Worm (Caenorhabditis elegans) whole organism, L4 larva: Measurements from ENCODE around the gene glb-21.
"Not testable (repeated sequence)": the region's sequence is repeated elsewhere in the genome, so short reads cannot be mapped to it uniquely, and the experiment has no call there.

Experiments
- F37D6.2 ChIP-seq: sonication (generic microtip); optimal IDR thresholded peaks from 2 replicates; lab custom pipeline; 2016; ENCODE audit warnings: mild to moderate bottlenecking, missing genetic modification characterization, missing compliant biosample characterization
- Y5F2A.4 ChIP-seq: fragments of 200-800 bp; sonication (Bioruptor generic); optimal IDR thresholded peaks from 2 replicates; lab custom pipeline; 2018; ENCODE audit warnings: mild to moderate bottlenecking, missing genetic modification characterization, missing compliant biosample characterization
- ZK337.2 ChIP-seq: fragments of 200-800 bp; sonication (Bioruptor generic); IDR thresholded peaks from 2 replicates; pipeline ENCODE4 v1.3.6; 2022; ENCODE audit warnings: missing genetic modification reagents, missing genetic modification characterization, missing compliant biosample characterization
- ZK546.5 ChIP-seq, 2 experiments: sonication (generic microtip); optimal IDR thresholded peaks; 2 replicates each; lab custom pipeline; 2017; ENCODE audit warnings: missing biosample characterization in 2 of 2, missing genetic modification characterization in 2 of 2
- ama-1 ChIP-seq: fragments of 150-350 bp; optimal IDR thresholded peaks from 2 replicates; lab custom pipeline; 2014; ENCODE audit warnings: inconsistent platforms, mixed read lengths
- attf-4 ChIP-seq: sonication (generic microtip); optimal IDR thresholded peaks from 3 replicates; lab custom pipeline; 2017; ENCODE audit warnings: missing biosample characterization, missing genetic modification characterization
- ceh-62 ChIP-seq: sonication (generic microtip); optimal IDR thresholded peaks from 2 replicates; lab custom pipeline; 2017; ENCODE audit warnings: missing biosample characterization, missing genetic modification characterization
- daf-12 ChIP-seq: fragments of 150-350 bp; optimal IDR thresholded peaks from 2 replicates; lab custom pipeline; 2014; ENCODE audit warnings: missing biosample characterization, missing genetic modification reagents, missing genetic modification characterization
- daf-16 ChIP-seq, 3 experiments: sonication (generic microtip); optimal IDR thresholded peaks; 2 replicates each; lab custom pipeline; 2016 to 2017; ENCODE audit warnings: missing genetic modification characterization in 3 of 3, missing genetic modification reagents in 3 of 3, mild to moderate bottlenecking in 2 of 3, missing compliant biosample characterization in 2 of 3, missing biosample characterization in 1 of 3, moderate library complexity in 1 of 3
- dpl-1 ChIP-seq: fragments of 150-350 bp; optimal IDR thresholded peaks from 2 replicates; lab custom pipeline; 2014; ENCODE audit warnings: missing biosample characterization, missing genetic modification reagents, missing genetic modification characterization
- egl-27 ChIP-seq: sonication (generic microtip); optimal IDR thresholded peaks from 3 replicates; lab custom pipeline; 2017; ENCODE audit warnings: missing biosample characterization, missing genetic modification reagents, missing genetic modification characterization
- fkh-10 ChIP-seq: fragments of 150-350 bp; optimal IDR thresholded peaks from 2 replicates; lab custom pipeline; 2014; ENCODE audit warnings: missing biosample characterization, missing genetic modification reagents, missing genetic modification characterization
- fos-1 ChIP-seq: fragments of 150-350 bp; optimal IDR thresholded peaks from 2 replicates; lab custom pipeline; 2014; ENCODE audit warnings: missing biosample characterization, missing genetic modification characterization
- hmg-1.1 ChIP-seq: fragments of 200-800 bp; sonication (Bioruptor generic); IDR thresholded peaks from 2 replicates; pipeline ENCODE4 v1.3.6; 2022; ENCODE audit warnings: missing genetic modification reagents, missing genetic modification characterization, missing compliant biosample characterization
- lin-1 ChIP-seq: fragments of 200-800 bp; sonication (Bioruptor generic); IDR thresholded peaks from 2 replicates; pipeline ENCODE4 v1.3.6; 2022; ENCODE audit warnings: missing genetic modification reagents, missing genetic modification characterization, missing compliant biosample characterization
- lin-15B ChIP-seq: fragments of 150-350 bp; sonication (generic microtip); optimal IDR thresholded peaks from 3 replicates; lab custom pipeline; 2014; ENCODE audit warnings: missing biosample characterization, missing genetic modification characterization
- lin-38 ChIP-seq: fragments of 200-800 bp; sonication (Bioruptor generic); IDR thresholded peaks from 2 replicates; pipeline ENCODE4 v1.3.6; 2022; ENCODE audit warnings: missing genetic modification reagents, missing genetic modification characterization, missing compliant biosample characterization
- lsy-2 ChIP-seq, 2 experiments: fragments of 150-350 bp in 1 of 2; sonication (generic microtip) in 1 of 2; optimal IDR thresholded peaks; 2 replicates each; lab custom pipeline; 2014 to 2017; ENCODE audit warnings: missing biosample characterization in 2 of 2, missing genetic modification characterization in 2 of 2
- madf-9 ChIP-seq: fragments of 200-800 bp; sonication (Bioruptor generic); conservative IDR thresholded peaks from 2 replicates; pipeline ENCODE4 v1.3.6; 2022; ENCODE audit warnings: missing genetic modification reagents, missing genetic modification characterization, missing compliant biosample characterization
- mdl-1 ChIP-seq, 2 experiments: fragments of 150-350 bp in 1 of 2; sonication (generic microtip) in 1 of 2; optimal IDR thresholded peaks; 2 replicates each; lab custom pipeline; 2014 to 2017; ENCODE audit warnings: missing biosample characterization in 2 of 2, missing genetic modification characterization in 2 of 2
- nhr-102 ChIP-seq: sonication (generic microtip); optimal IDR thresholded peaks from 2 replicates; lab custom pipeline; 2016; ENCODE audit warnings: mild to moderate bottlenecking, missing genetic modification characterization, moderate library complexity, missing compliant biosample characterization
- nhr-111 ChIP-seq: fragments of 200-800 bp; sonication (Bioruptor generic); optimal IDR thresholded peaks from 2 replicates; lab custom pipeline; 2018; ENCODE audit warnings: mild to moderate bottlenecking, missing genetic modification characterization, missing compliant biosample characterization
- nhr-28 ChIP-seq: fragments of 150-350 bp; optimal IDR thresholded peaks from 2 replicates; lab custom pipeline; 2014; ENCODE audit warnings: missing biosample characterization, missing genetic modification characterization
- nhr-41 ChIP-seq: fragments of 200-800 bp; sonication (Bioruptor generic); IDR thresholded peaks from 2 replicates; pipeline ENCODE4 v1.3.6; 2022; ENCODE audit warnings: missing genetic modification reagents, missing genetic modification characterization, missing compliant biosample characterization
- nhr-42 ChIP-seq: fragments of 200-800 bp; sonication (Bioruptor generic); IDR thresholded peaks from 2 replicates; pipeline ENCODE4 v1.3.6; 2022; ENCODE audit warnings: missing genetic modification characterization, missing compliant biosample characterization
- nhr-77 ChIP-seq: fragments of 150-350 bp; optimal IDR thresholded peaks from 2 replicates; lab custom pipeline; 2014; ENCODE audit warnings: missing biosample characterization, missing genetic modification characterization
- php-3 ChIP-seq: fragments of 200-800 bp; sonication (Bioruptor generic); IDR thresholded peaks from 2 replicates; pipeline ENCODE4 v1.3.6; 2022; ENCODE audit warnings: missing genetic modification reagents, missing genetic modification characterization, missing compliant biosample characterization
- saeg-2 ChIP-seq: fragments of 200-800 bp; sonication (Bioruptor generic); IDR thresholded peaks from 2 replicates; pipeline ENCODE4 v1.3.6; 2022; ENCODE audit warnings: missing genetic modification reagents, missing genetic modification characterization, missing compliant biosample characterization
- sdz-12 ChIP-seq: fragments of 200-800 bp; sonication (Bioruptor generic); optimal IDR thresholded peaks from 2 replicates; lab custom pipeline; 2018; ENCODE audit warnings: mild to moderate bottlenecking, missing genetic modification characterization, missing compliant biosample characterization
- skn-1 ChIP-seq: fragments of 150-350 bp; optimal IDR thresholded peaks from 2 replicates; lab custom pipeline; 2014; ENCODE audit warnings: missing biosample characterization, missing genetic modification characterization
- tag-97 ChIP-seq: fragments of 200-800 bp; sonication (Bioruptor generic); IDR thresholded peaks from 2 replicates; pipeline ENCODE4 v1.3.6; 2022; ENCODE audit warnings: missing genetic modification characterization, missing compliant biosample characterization
- tra-1 ChIP-seq: fragments of 200-800 bp; sonication (Bioruptor generic); IDR thresholded peaks from 2 replicates; pipeline ENCODE4 v1.3.6; 2022; ENCODE audit warnings: missing genetic modification reagents, missing genetic modification characterization, missing compliant biosample characterization
- unc-62 ChIP-seq, 3 experiments: fragments of 150-350 bp in 1 of 3; sonication (generic microtip); optimal IDR thresholded peaks in 2 of 3; peaks in 1 of 3; 1 replicate in 1 of 3; 2 replicates in 2 of 3; lab custom pipeline; 2014 to 2017; ENCODE audit warnings: missing biosample characterization in 3 of 3, missing genetic modification characterization in 3 of 3, missing genetic modification reagents in 3 of 3, missing genotype in 1 of 3
- vab-7 ChIP-seq: fragments of 200-800 bp; sonication (Bioruptor generic); IDR thresholded peaks from 2 replicates; pipeline ENCODE4 v1.3.6; 2022; ENCODE audit warnings: missing genetic modification reagents, missing genetic modification characterization, missing compliant biosample characterization
- zag-1 ChIP-seq: fragments of 150-350 bp; optimal IDR thresholded peaks from 2 replicates; lab custom pipeline; 2014; ENCODE audit warnings: missing biosample characterization, missing genetic modification characterization
- zip-11 ChIP-seq: fragments of 200-800 bp; sonication (Bioruptor generic); IDR thresholded peaks from 2 replicates; pipeline ENCODE4 v1.3.6; 2022; ENCODE audit warnings: missing genetic modification characterization, missing compliant biosample characterization
- zip-2 ChIP-seq: fragments of 150-350 bp; optimal IDR thresholded peaks from 2 replicates; lab custom pipeline; 2014; ENCODE audit warnings: missing biosample characterization, missing genetic modification characterization
- ztf-11 ChIP-seq: fragments of 150-350 bp; optimal IDR thresholded peaks from 2 replicates; lab custom pipeline; 2014; ENCODE audit warnings: missing biosample characterization, missing genetic modification characterization
- ztf-7 ChIP-seq: fragments of 150-350 bp; optimal IDR thresholded peaks from 2 replicates; lab custom pipeline; 2014; ENCODE audit warnings: missing biosample characterization, missing genetic modification characterization

The glb-21 gene

ce11 chrIV:10754685-10755084 is 43.1 kb upstream of the glb-21 start, which contains the start of gene T25B9.5:
TSS of gene T25B9.5 (minus strand) at chrIV:10754785.
- TF ChIP-seq unc-62 (GFP tag; optimal IDR thresholded peaks at IDR 0.05 in 1 of 2; lab: Kevin White, UChicago) (no peak), unc-62 (tag; optimal IDR thresholded peaks at IDR 0.05; lab: Kevin White, UChicago) (no peak), ceh-62 (tag; lab: Kevin White, UChicago) (no peak), fkh-10 (GFP tag; lab: Kevin White, UChicago) (no peak), nhr-102 (tag; lab: Kevin White, UChicago) (no peak), madf-9 (no peak), mdl-1 (tag; optimal IDR thresholded peaks at IDR 0.05; lab: Kevin White, UChicago) (no peak), saeg-2 (no peak), daf-16 (GFP tag; optimal IDR thresholded peaks at IDR 0.05; lab: Kevin White, UChicago) (no peak), daf-16 (tag; optimal IDR thresholded peaks at IDR 0.05; lab: Kevin White, UChicago) (no peak), attf-4 (no peak), fos-1 (tag; lab: Kevin White, UChicago) (no peak), nhr-28 (tag; lab: Kevin White, UChicago) (no peak), nhr-111 (GFP tag; lab: Kevin White, UChicago) (no peak), daf-12 (tag; lab: Kevin White, UChicago) (no peak), zag-1 (tag; lab: Kevin White, UChicago) (no peak), zip-2 (tag; lab: Kevin White, UChicago) (no peak), php-3 (GFP tag; lab: Robert Waterston, UW) (no peak)

ce11 chrIV:10751740-10752139 is 40.1 kb upstream of the glb-21 start, which contains the start of gene T25B9.2:
TSS of gene T25B9.2 (minus strand) at chrIV:10751840.
- not testable (repeated sequence) for TF ChIP-seq nhr-111 (GFP tag; lab: Kevin White, UChicago); fkh-10 (GFP tag; lab: Kevin White, UChicago); ztf-7 (tag; lab: Kevin White, UChicago)

DNA sequence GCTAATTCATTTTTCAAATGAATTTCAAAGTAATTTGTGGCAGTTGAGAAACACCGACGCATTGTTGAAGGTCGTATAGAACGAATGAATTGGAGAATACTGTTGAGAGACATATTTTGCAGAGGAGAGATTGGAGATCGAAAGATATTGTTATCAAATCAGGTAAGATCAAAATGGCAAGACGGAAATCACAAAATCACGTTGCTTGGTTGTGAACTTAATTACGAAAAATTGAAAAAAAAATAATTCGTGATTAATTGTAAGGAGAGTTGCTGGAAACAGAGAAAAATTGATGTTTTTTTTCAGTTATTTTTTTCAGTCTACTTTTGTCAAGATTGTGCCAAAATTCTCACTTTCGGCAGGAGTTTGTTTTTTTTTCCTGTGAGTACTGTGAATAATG is 38.4 kb upstream of the glb-21 start, which contains the start of gene T25B9.1:
Gene T25B9.1 (minus strand): TSS at position 101 of the 400 bp plus-strand sequence.
- TF ChIP-seq nhr-41 (GFP tag; lab: Robert Waterston, UW), result no peak
- TF ChIP-seq vab-7, result no peak
- TF ChIP-seq madf-9, result no peak
- no peak for TF ChIP-seq ceh-62 (tag; lab: Kevin White, UChicago)
- TF ChIP-seq Y5F2A.4 (GFP tag; lab: Kevin White, UChicago), result no peak
- no peak for TF ChIP-seq hmg-1.1 (GFP tag; lab: Robert Waterston, UW)
- TF ChIP-seq ZK337.2 (GFP tag; lab: Robert Waterston, UW), result no peak
- no peak for TF ChIP-seq nhr-77 (tag; lab: Kevin White, UChicago)
- no peak for TF ChIP-seq ama-1 (lab: Kevin White, UChicago)
- no peak for TF ChIP-seq zip-11 (GFP tag; lab: Robert Waterston, UW)
- no peak for TF ChIP-seq ztf-11 (tag; lab: Kevin White, UChicago)
- no peak for TF ChIP-seq dpl-1
- no peak for TF ChIP-seq sdz-12 (GFP tag; lab: Kevin White, UChicago)
- TF ChIP-seq lsy-2 (tag; optimal IDR thresholded peaks at IDR 0.05; lab: Kevin White, UChicago), result no peak
- no peak for TF ChIP-seq nhr-42
- TF ChIP-seq F37D6.2 (tag; lab: Kevin White, UChicago), result no peak
- no peak for TF ChIP-seq tag-97
- no peak for TF ChIP-seq lin-38
- no peak for TF ChIP-seq lin-1 (GFP tag; lab: Robert Waterston, UW)

DNA sequence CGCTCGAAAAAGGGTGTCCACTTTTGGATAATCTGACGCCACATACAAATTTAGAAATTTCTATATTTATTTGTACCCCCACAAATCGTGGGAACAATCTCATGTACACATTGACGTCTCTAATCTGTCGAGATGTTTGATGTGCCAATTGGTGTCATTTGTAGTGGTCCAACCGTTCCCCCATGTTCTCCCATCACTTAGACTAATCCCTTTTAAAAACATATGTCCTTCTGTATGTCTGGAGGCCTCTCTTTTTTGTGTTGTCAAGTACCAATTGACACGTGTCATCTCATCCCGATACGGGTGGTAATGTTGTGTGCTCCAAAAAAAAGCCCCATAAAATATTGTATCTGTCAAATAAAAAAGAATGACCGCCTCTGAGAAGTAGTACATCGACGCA is 33.7 kb upstream of the glb-21 start:
- no peak for TF ChIP-seq tra-1 (GFP tag; lab: Robert Waterston, UW)
- TF ChIP-seq egl-27 (tag; lab: Kevin White, UChicago), result no peak
- TF ChIP-seq skn-1 (tag; lab: Kevin White, UChicago), result no peak
- no peak for TF ChIP-seq ZK546.5 (tag; optimal IDR thresholded peaks at IDR 0.05; lab: Kevin White, UChicago)
- no peak for TF ChIP-seq lsy-2 (tag; optimal IDR thresholded peaks at IDR 0.05; lab: Kevin White, UChicago)
- TF ChIP-seq lin-15B, result no peak
